Worm (Caenorhabditis elegans) whole organism, L4 larva: ENCODE measurements around the gene R02E4.3.

Experiments
- ama-1 ChIP-seq: fragments of 150-350 bp; optimal IDR thresholded peaks from 2 replicates; lab custom pipeline; 2014; ENCODE audit warnings: inconsistent platforms, mixed read lengths
- mxl-3 ChIP-seq: fragments of 200-800 bp; sonication (Bioruptor generic); optimal IDR thresholded peaks from 2 replicates; lab custom pipeline; 2018; ENCODE audit warnings: mild to moderate bottlenecking, missing genetic modification characterization, missing compliant biosample characterization

DNA sequence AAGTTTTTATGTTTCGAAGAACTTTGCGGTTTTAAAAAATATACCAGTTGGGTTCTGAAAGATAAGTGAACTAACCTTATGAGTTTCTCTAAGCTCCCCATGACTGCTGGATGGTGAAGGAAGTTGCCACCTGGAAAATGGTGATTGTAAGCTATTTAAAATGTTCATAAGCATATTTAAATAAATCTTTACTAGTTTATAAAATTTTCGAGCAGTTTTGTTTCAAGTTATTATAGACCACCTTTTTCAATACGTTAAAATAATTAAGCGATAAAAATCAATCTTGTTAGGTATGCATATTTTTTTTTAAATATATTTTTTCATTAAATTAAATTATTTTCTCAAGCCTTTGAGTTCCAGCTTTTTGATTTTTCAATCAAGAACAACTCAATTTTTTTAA is 22.7 kb downstream of the R02E4.3 start, which contains the start of gene T06F4.1:
- TF ChIP-seq mxl-3 (GFP tag; lab: Kevin White, UChicago) (no peak), ama-1 (no peak)
